Worm (Caenorhabditis elegans): ENCODE results near the gene M02D8.5.

M02D8.5 gene

DNA sequence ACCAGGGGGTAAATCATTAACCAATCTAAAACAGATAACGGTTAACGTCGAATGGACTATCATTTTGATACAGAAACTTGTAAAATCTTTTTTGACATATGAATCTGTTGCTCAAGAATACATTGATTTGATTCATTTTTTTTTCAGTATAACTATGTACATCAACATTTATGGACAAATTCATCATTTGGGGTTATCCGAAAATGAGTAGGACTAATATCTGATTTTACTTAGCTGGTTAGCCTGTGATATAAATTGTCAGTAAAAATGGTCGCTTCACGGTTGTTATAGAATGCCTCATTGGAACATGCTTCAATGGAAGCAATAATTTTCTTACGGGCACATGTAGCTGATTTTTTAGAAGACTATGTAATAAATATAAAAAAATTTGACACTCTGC, 36.3 kb upstream of the M02D8.5 start:
- no peak for TF ChIP-seq xnd-1 (tag; optimal IDR thresholded peaks at IDR 0.05)

DNA sequence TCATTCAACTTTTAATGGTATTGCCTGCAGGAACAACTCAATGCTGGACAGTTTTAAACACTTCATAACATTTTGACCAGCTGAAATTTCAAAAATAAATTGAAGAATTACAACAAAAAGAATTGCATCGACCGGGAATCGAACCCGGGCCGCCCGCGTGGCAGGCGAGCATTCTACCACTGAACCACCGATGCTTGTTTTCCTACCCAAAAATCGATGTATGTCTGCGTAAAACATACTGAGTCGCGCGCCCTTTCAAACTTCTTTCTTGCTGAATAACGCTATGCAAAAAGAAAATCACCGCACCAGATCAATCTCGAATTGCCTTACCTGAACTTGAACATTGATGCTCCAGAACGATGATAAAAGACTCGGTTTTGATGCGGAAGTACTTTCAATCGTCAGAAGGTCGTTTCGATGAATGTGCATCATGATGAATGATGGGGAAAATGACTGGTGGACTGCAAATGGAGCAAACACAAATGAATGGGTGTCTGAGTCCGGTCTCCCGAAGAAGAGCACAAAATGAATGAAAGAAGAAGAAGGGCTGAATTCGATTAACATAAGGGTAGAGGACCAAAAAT, 35.4 kb upstream of the M02D8.5 start, which contains the start of gene R04E5.7:
Gene R04E5.7 (minus strand): TSS at position 564 of the 584 bp plus-strand sequence.
- no peak for TF ChIP-seq C06A6.2 (GFP tag; conservative IDR thresholded peaks at IDR 0.05)
- TF ChIP-seq T07F8.4 (tag; optimal IDR thresholded peaks at IDR 0.05), result peak; percentile 11
- peak; percentile 44; the same call in 1 of the 2 replicates for TF ChIP-seq madf-6 (GFP tag; IDR thresholded peaks at IDR 0.05)
- peak; percentile 65 for TF ChIP-seq him-1 (tag; optimal IDR thresholded peaks at IDR 0.05)
- TF ChIP-seq fkh-3 (tag; optimal IDR thresholded peaks at IDR 0.05), result no peak
- TF ChIP-seq chd-7 (tag; optimal IDR thresholded peaks at IDR 0.05), result peak; percentile 47
- TF ChIP-seq F10E7.11 (tag; optimal IDR thresholded peaks at IDR 0.05), result no peak
- peak; percentile 45 for TF ChIP-seq snpc-4 (GFP tag; optimal IDR thresholded peaks at IDR 0.05)
- TF ChIP-seq snpc-4 (tag; optimal IDR thresholded peaks at IDR 0.05), result peak in 2 of 4 experiments; percentile 7 to 55
- TF ChIP-seq nhr-179 (tag; optimal IDR thresholded peaks at IDR 0.05), result no peak
- peak; percentile 89 for TF ChIP-seq tbp1 (GFP tag; optimal IDR thresholded peaks at IDR 0.05)
- peak; percentile 7 for TF ChIP-seq lin-54 (GFP tag; optimal IDR thresholded peaks at IDR 0.05)
- peak; percentile 4 for TF ChIP-seq die-1 (tag; optimal IDR thresholded peaks at IDR 0.05)
- peak; percentile 64 for TF ChIP-seq hmg-1.2 (GFP tag; IDR thresholded peaks at IDR 0.05)
- TF ChIP-seq nhr-90 (tag; optimal IDR thresholded peaks at IDR 0.05), result peak; percentile 34
- no peak for TF ChIP-seq sdz-38 (tag; optimal IDR thresholded peaks at IDR 0.05)
- peak in 1 of 2 experiments; percentile 1 for TF ChIP-seq rec-8 (tag; optimal IDR thresholded peaks at IDR 0.05)
- TF ChIP-seq ama-1 (optimal IDR thresholded peaks at IDR 0.05), result no peak
- TF ChIP-seq ama-1 (GFP tag; optimal IDR thresholded peaks at IDR 0.05), result peak in 1 of 2 experiments; percentile 23
- no peak for TF ChIP-seq hrde-1 (tag; optimal IDR thresholded peaks at IDR 0.05; ENCODE audit: borderline replicate concordance)
- TF ChIP-seq rpc-1 (optimal IDR thresholded peaks at IDR 0.05), result peak; percentile 73
- peak; percentile 79 for TF ChIP-seq rpc-1 (tag; optimal IDR thresholded peaks at IDR 0.05)
- TF ChIP-seq nhr-120 (GFP tag; IDR thresholded peaks at IDR 0.05), result 0 out of 2 replicates have a peak, but pooled peaks have one; percentile 41
- peak; percentile 19 for TF ChIP-seq lin-40 (tag; optimal IDR thresholded peaks at IDR 0.05)
- TF ChIP-seq madf-3 (GFP tag; IDR thresholded peaks at IDR 0.05), result 0 out of 2 replicates have a peak, but pooled peaks have one; percentile 17
- peak; percentile 63 for TF ChIP-seq ceh-27 (GFP tag; optimal IDR thresholded peaks at IDR 0.05)
- peak; percentile 26 for TF ChIP-seq ztf-18 (tag; optimal IDR thresholded peaks at IDR 0.05)
- 0 out of 2 replicates have a peak, but pooled peaks have one; percentile 17 for TF ChIP-seq let-526 (GFP tag; IDR thresholded peaks at IDR 0.05)
- TF ChIP-seq D2030.7 (GFP tag; IDR thresholded peaks at IDR 0.05), result peak; percentile 67; the same call in 1 of the 2 replicates
- no peak for TF ChIP-seq attf-3 (GFP tag; conservative IDR thresholded peaks at IDR 0.05)
- peak; percentile 9 for TF ChIP-seq snpc-1.1 (tag; optimal IDR thresholded peaks at IDR 0.05; ENCODE audit: insufficient read depth)
- TF ChIP-seq B0261.1 (tag; optimal IDR thresholded peaks at IDR 0.05), result peak; percentile 74
- TF ChIP-seq lin-26 (GFP tag; IDR thresholded peaks at IDR 0.05), result peak; percentile 78
- peak; percentile 44; the same call in 1 of the 2 replicates for TF ChIP-seq mcd-1 (GFP tag; IDR thresholded peaks at IDR 0.05)
- no peak for TF ChIP-seq nfya-1 (tag; optimal IDR thresholded peaks at IDR 0.05; ENCODE audit: borderline replicate concordance, insufficient read depth)
- peak; percentile 25 for TF ChIP-seq nhr-80 (tag; optimal IDR thresholded peaks at IDR 0.05)
- TF ChIP-seq cebp-1 (GFP tag; IDR thresholded peaks at IDR 0.05), result 0 out of 2 replicates have a peak, but pooled peaks have one; percentile 38
- TF ChIP-seq cebp-1 (tag; optimal IDR thresholded peaks at IDR 0.05), result peak; percentile 37
- peak; percentile 89 for TF ChIP-seq pbrm-1 (GFP tag; IDR thresholded peaks at IDR 0.05)
- TF ChIP-seq dox-1 (GFP tag; IDR thresholded peaks at IDR 0.05), result peak; percentile 66; the same call in 1 of the 2 replicates
- TF ChIP-seq ekl-4 (GFP tag; IDR thresholded peaks at IDR 0.05), result peak; percentile 58
- no peak for TF ChIP-seq ccch-3 (GFP tag; optimal IDR thresholded peaks at IDR 0.05)
